Worm (Caenorhabditis elegans) whole organism, dauer: Measurements from ENCODE around the gene W02B12.16.

Experiments used
- unc-62 ChIP-seq: sonication (generic microtip); optimal IDR thresholded peaks from 2 replicates; lab custom pipeline; 2017; ENCODE audit warnings: missing biosample characterization, missing genetic modification reagents, missing genetic modification characterization

Gene W02B12.16

ce11 chrII:11476410-11476809 is at the start of gene W02B12.16:
TSS of gene W02B12.16 (minus strand) at chrII:11476510.
- TF ChIP-seq unc-62 (GFP tag; lab: Kevin White, UChicago): no peak

ce11 chrII:11521300-11521699 is 45.0 kb upstream of the W02B12.16 start, which contains the start of gene Y62F5A.10:
TSS of gene Y62F5A.10 (plus strand) at chrII:11521600.
- no peak for TF ChIP-seq unc-62 (GFP tag; lab: Kevin White, UChicago)

- TF ChIP-seq unc-62 (GFP tag; lab: Kevin White, UChicago): no peak
These were observed 41.9 kb upstream of the W02B12.16 start, which contains the start of gene B0334.10 for ce11 chrII:11518184-11518583. TSS of gene B0334.10 (plus strand) at chrII:11518484.

- TF ChIP-seq unc-62 (GFP tag; lab: Kevin White, UChicago): no peak
These were observed 38.5 kb upstream of the W02B12.16 start, which contains the start of gene srh-44 for ce11 chrII:11514775-11515174. TSS of gene srh-44 (plus strand) at chrII:11515075.

- TF ChIP-seq unc-62 (GFP tag; lab: Kevin White, UChicago): no peak
These were observed 36.6 kb upstream of the W02B12.16 start for ce11 chrII:11512921-11513320.

ce11 chrII:11510373-11510772 is 34.1 kb upstream of the W02B12.16 start, which contains the start of gene npr-41:
TSS of gene npr-41 (plus strand) at chrII:11510673.
- TF ChIP-seq unc-62 (GFP tag; lab: Kevin White, UChicago): no peak

- TF ChIP-seq unc-62 (GFP tag; lab: Kevin White, UChicago): no peak
These were observed 27.5 kb upstream of the W02B12.16 start for ce11 chrII:11503761-11504160.

ce11 chrII:11501956-11502355 is 25.6 kb upstream of the W02B12.16 start:
- TF ChIP-seq unc-62 (GFP tag; lab: Kevin White, UChicago): no peak

ce11 chrII:11500198-11500597 is 23.9 kb upstream of the W02B12.16 start, which contains the start of gene B0334.20:
TSS of gene B0334.20 (minus strand) at chrII:11500459.
- no peak for TF ChIP-seq unc-62 (GFP tag; lab: Kevin White, UChicago)

- no peak for TF ChIP-seq unc-62 (GFP tag; lab: Kevin White, UChicago)
These were observed 21.1 kb upstream of the W02B12.16 start, which contains the start of gene B0334.5 for ce11 chrII:11497365-11497764. TSS of gene B0334.5 (plus strand) at chrII:11497665.

ce11 chrII:11496767-11497166 is 20.5 kb upstream of the W02B12.16 start, which contains the start of gene emc-5:
TSS of gene emc-5 (plus strand) at chrII:11496780.
- no peak for TF ChIP-seq unc-62 (GFP tag; lab: Kevin White, UChicago)

ce11 chrII:11495806-11496205 is 19.5 kb upstream of the W02B12.16 start:
- no peak for TF ChIP-seq unc-62 (GFP tag; lab: Kevin White, UChicago)

- TF ChIP-seq unc-62 (GFP tag; lab: Kevin White, UChicago): no peak
These were observed 19.0 kb upstream of the W02B12.16 start, which contains the start of the genes ooc-3 and B0334.4 for ce11 chrII:11495307-11495706. TSS of gene ooc-3 (minus strand) at chrII:11495321. TSS of gene B0334.4 (plus strand) at chrII:11495692.

- TF ChIP-seq unc-62 (GFP tag; lab: Kevin White, UChicago): no peak
These were observed 16.5 kb upstream of the W02B12.16 start, which contains the start of gene hacl-1 for ce11 chrII:11492843-11493242. TSS of gene hacl-1 (minus strand) at chrII:11492963.

- no peak for TF ChIP-seq unc-62 (GFP tag; lab: Kevin White, UChicago)
These were observed 11.7 kb upstream of the W02B12.16 start, which contains the start of gene B0334.13 for ce11 chrII:11487999-11488398. TSS of gene B0334.13 (plus strand) at chrII:11488299.

ce11 chrII:11486698-11487234 is 10.5 kb upstream of the W02B12.16 start, which contains the start of gene ttr-18:
TSS of gene ttr-18 (minus strand) at chrII:11486748.
- TF ChIP-seq unc-62 (GFP tag; lab: Kevin White, UChicago): no peak

- no peak for TF ChIP-seq unc-62 (GFP tag; lab: Kevin White, UChicago)
These were observed 8.9 kb upstream of the W02B12.16 start, which contains the start of gene twk-5 for ce11 chrII:11485200-11485599. TSS of gene twk-5 (minus strand) at chrII:11485300.
